Worm (Caenorhabditis elegans) whole organism, L3 larva: ENCODE measurements around the gene ssr-2.

ENCODE experiments used
- R02D3.7 ChIP-seq: fragments of 150-350 bp; optimal IDR thresholded peaks from 2 replicates; lab custom pipeline; 2014; ENCODE audit warnings: missing biosample characterization, missing genetic modification characterization
- aly-2 ChIP-seq: fragments of 150-350 bp; optimal IDR thresholded peaks from 2 replicates; lab custom pipeline; 2014; ENCODE audit warnings: missing biosample characterization, missing genetic modification characterization
- ama-1 ChIP-seq: fragments of 150-350 bp; optimal IDR thresholded peaks from 2 replicates; lab custom pipeline; 2018
- ceh-16 ChIP-seq: sonication (generic microtip); optimal IDR thresholded peaks from 2 replicates; lab custom pipeline; 2017; ENCODE audit warnings: missing biosample characterization, missing genetic modification characterization
- ceh-28 ChIP-seq: fragments of 150-350 bp; optimal IDR thresholded peaks from 2 replicates; lab custom pipeline; 2014; ENCODE audit warnings: missing biosample characterization, missing genetic modification reagents, missing genetic modification characterization
- ceh-82 ChIP-seq: fragments of 150-350 bp; optimal IDR thresholded peaks from 2 replicates; lab custom pipeline; 2014; ENCODE audit warnings: missing biosample characterization, missing genetic modification characterization
- ceh-9 ChIP-seq: sonication (generic microtip); optimal IDR thresholded peaks from 2 replicates; lab custom pipeline; 2018; ENCODE audit warnings: missing biosample characterization, missing genetic modification characterization
- daf-12 ChIP-seq: fragments of 150-350 bp; optimal IDR thresholded peaks from 2 replicates; lab custom pipeline; 2014; ENCODE audit warnings: missing biosample characterization, missing genetic modification reagents, missing genetic modification characterization
- egl-27 ChIP-seq: sonication (generic microtip); optimal IDR thresholded peaks from 4 replicates; lab custom pipeline; 2017; ENCODE audit warnings: missing biosample characterization, missing genetic modification reagents, missing genetic modification characterization
- egl-5 ChIP-seq: fragments of 150-350 bp; optimal IDR thresholded peaks from 2 replicates; lab custom pipeline; 2017; ENCODE audit warnings: missing biosample characterization, missing genetic modification reagents, missing genetic modification characterization, inconsistent platforms
- elt-2 ChIP-seq: sonication (generic microtip); optimal IDR thresholded peaks from 2 replicates; lab custom pipeline; 2016; ENCODE audit warnings: missing genetic modification reagents, mild to moderate bottlenecking, missing genetic modification characterization, missing compliant biosample characterization
- elt-3 ChIP-seq, 3 experiments: fragments of 150-350 bp in 1 of 3; sonication (generic microtip) in 2 of 3; optimal IDR thresholded peaks; 2 replicates in 2 of 3; 4 replicates in 1 of 3; lab custom pipeline; 2014 to 2017; ENCODE audit warnings: missing biosample characterization in 3 of 3, missing genetic modification characterization in 3 of 3
- eor-1 ChIP-seq, 2 experiments: fragments of 150-350 bp; optimal IDR thresholded peaks; 2 replicates each; lab custom pipeline; 2014 to 2018; ENCODE audit warnings: missing biosample characterization in 2 of 2, missing genetic modification characterization in 2 of 2
- fos-1 ChIP-seq: fragments of 150-350 bp; optimal IDR thresholded peaks from 2 replicates; lab custom pipeline; 2014; ENCODE audit warnings: missing biosample characterization, missing genetic modification characterization
- hmg-11 ChIP-seq: sonication (generic microtip); optimal IDR thresholded peaks from 2 replicates; lab custom pipeline; 2016; ENCODE audit warnings: missing genetic modification characterization, missing compliant biosample characterization
- jun-1 ChIP-seq: fragments of 150-350 bp; optimal IDR thresholded peaks from 2 replicates; lab custom pipeline; 2014; ENCODE audit warnings: missing biosample characterization, missing genetic modification reagents, missing genetic modification characterization
- lin-15B ChIP-seq: fragments of 150-350 bp; optimal IDR thresholded peaks from 2 replicates; lab custom pipeline; 2014; ENCODE audit warnings: missing biosample characterization, missing genetic modification characterization
- lin-39 ChIP-seq: fragments of 150-350 bp; optimal IDR thresholded peaks from 2 replicates; lab custom pipeline; 2018; ENCODE audit warnings: missing biosample characterization, missing genetic modification reagents, missing genetic modification characterization
- lsy-12 ChIP-seq: sonication (generic microtip); optimal IDR thresholded peaks from 2 replicates; lab custom pipeline; 2016; ENCODE audit warnings: mild to moderate bottlenecking, missing genetic modification characterization, missing compliant biosample characterization
- mml-1 ChIP-seq: fragments of 150-350 bp; sonication (generic microtip); optimal IDR thresholded peaks from 3 replicates; lab custom pipeline; 2014; ENCODE audit warnings: missing biosample characterization, missing genetic modification characterization
- nfya-1 ChIP-seq: sonication (generic microtip); optimal IDR thresholded peaks from 2 replicates; lab custom pipeline; 2017; ENCODE audit warnings: missing genetic modification characterization, mild to moderate bottlenecking, missing compliant biosample characterization, antibody characterized with exemption, moderate library complexity; ENCODE audit not compliant: insufficient read depth
- nhr-23 ChIP-seq: fragments of 150-350 bp; optimal IDR thresholded peaks from 2 replicates; lab custom pipeline; 2014; ENCODE audit warnings: missing biosample characterization, missing genetic modification reagents, missing genetic modification characterization
- nhr-237 ChIP-seq: fragments of 150-350 bp; optimal IDR thresholded peaks from 2 replicates; lab custom pipeline; 2014; ENCODE audit warnings: missing biosample characterization, missing genetic modification characterization
- nhr-25 ChIP-seq: sonication (generic microtip); optimal IDR thresholded peaks from 2 replicates; lab custom pipeline; 2017; ENCODE audit warnings: missing biosample characterization, missing genetic modification characterization
- nhr-28 ChIP-seq: fragments of 150-350 bp; optimal IDR thresholded peaks from 2 replicates; lab custom pipeline; 2014; ENCODE audit warnings: missing biosample characterization, missing genetic modification characterization
- nhr-43 ChIP-seq: sonication (generic microtip); optimal IDR thresholded peaks from 2 replicates; lab custom pipeline; 2016; ENCODE audit warnings: mild to moderate bottlenecking, missing genetic modification characterization, missing compliant biosample characterization; ENCODE audit not compliant: poor library complexity, severe bottlenecking
- nhr-67 ChIP-seq: fragments of 150-350 bp; optimal IDR thresholded peaks from 2 replicates; lab custom pipeline; 2014; ENCODE audit warnings: missing biosample characterization, missing genetic modification characterization
- nhr-76 ChIP-seq: fragments of 150-350 bp; sonication (generic microtip); optimal IDR thresholded peaks from 5 replicates; lab custom pipeline; 2014; ENCODE audit warnings: missing biosample characterization, missing genetic modification characterization
- pha-4 ChIP-seq: fragments of 150-350 bp; optimal IDR thresholded peaks from 2 replicates; lab custom pipeline; 2014; ENCODE audit warnings: missing biosample characterization, missing genetic modification reagents, missing genetic modification characterization
- pqm-1 ChIP-seq: fragments of 150-350 bp; optimal IDR thresholded peaks from 2 replicates; lab custom pipeline; 2017; ENCODE audit warnings: missing biosample characterization, missing genetic modification characterization, inconsistent platforms
- sea-2 ChIP-seq: fragments of 150-350 bp; sonication (generic microtip); optimal IDR thresholded peaks from 4 replicates; lab custom pipeline; 2014; ENCODE audit warnings: missing biosample characterization, missing genetic modification reagents, missing genetic modification characterization
- snpc-4 ChIP-seq: fragments of 150-350 bp; optimal IDR thresholded peaks from 2 replicates; lab custom pipeline; 2014; ENCODE audit warnings: missing biosample characterization, missing genetic modification characterization
- tbx-2 ChIP-seq: sonication (generic microtip); optimal IDR thresholded peaks from 2 replicates; lab custom pipeline; 2016; ENCODE audit warnings: mild to moderate bottlenecking, missing genetic modification characterization, missing compliant biosample characterization
- unc-39 ChIP-seq: sonication (generic microtip); optimal IDR thresholded peaks from 4 replicates; lab custom pipeline; 2017; ENCODE audit warnings: missing biosample characterization, missing genetic modification characterization
- unc-62 ChIP-seq: fragments of 150-350 bp; sonication (generic microtip); optimal IDR thresholded peaks from 4 replicates; lab custom pipeline; 2014; ENCODE audit warnings: missing biosample characterization, missing genetic modification reagents, missing genetic modification characterization
- zag-1 ChIP-seq: fragments of 150-350 bp; optimal IDR thresholded peaks from 2 replicates; lab custom pipeline; 2014; ENCODE audit warnings: missing biosample characterization, missing genetic modification characterization
- ztf-4 ChIP-seq: fragments of 150-350 bp; optimal IDR thresholded peaks from 2 replicates; lab custom pipeline; 2014; ENCODE audit warnings: missing biosample characterization, missing genetic modification characterization

The ssr-2 gene

DNA sequence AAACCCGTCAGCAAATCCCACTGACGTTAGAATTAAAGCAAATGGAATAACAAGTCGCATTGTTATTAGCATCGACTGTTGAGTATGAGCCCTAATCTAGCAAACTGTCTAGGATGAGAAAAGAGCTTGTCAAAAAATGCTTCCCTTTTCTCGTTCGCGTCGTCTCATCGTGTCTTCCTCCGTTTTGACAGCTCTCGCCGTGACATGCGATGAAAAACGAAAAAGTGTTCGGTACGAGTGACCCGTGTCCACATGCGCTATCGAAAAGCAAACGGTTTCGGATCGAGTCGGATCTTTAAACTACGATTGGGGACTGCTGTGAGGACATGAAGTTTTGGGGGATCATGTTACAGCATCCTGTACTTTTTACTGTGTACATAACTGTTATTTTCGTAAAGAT, 34.8 kb upstream of the ssr-2 start, which contains the start of gene comt-1:
TSS of gene comt-1 (minus strand) at position 101 of the 400 bp plus-strand sequence.
- no peak for TF ChIP-seq lin-15B (tag; lab: Kevin White, UChicago)
- no peak for TF ChIP-seq hmg-11 (tag; lab: Kevin White, UChicago)
- TF ChIP-seq R02D3.7 (tag; lab: Kevin White, UChicago): no peak
- no peak for TF ChIP-seq unc-62
- no peak for TF ChIP-seq fos-1 (tag; lab: Kevin White, UChicago)
- TF ChIP-seq egl-5: no peak
- no peak for TF ChIP-seq nhr-25 (tag; lab: Kevin White, UChicago)
- TF ChIP-seq ceh-28 (tag; lab: Kevin White, UChicago): no peak
- TF ChIP-seq elt-3 (tag; optimal IDR thresholded peaks at IDR 0.05; lab: Kevin White, UChicago): no peak
- no peak for TF ChIP-seq ama-1 (lab: Kevin White, UChicago)
- no peak for TF ChIP-seq tbx-2 (tag; lab: Kevin White, UChicago)
- no peak for TF ChIP-seq zag-1
- TF ChIP-seq ceh-82 (tag; lab: Kevin White, UChicago): no peak
- no peak for TF ChIP-seq elt-2 (tag; lab: Kevin White, UChicago)
- no peak for TF ChIP-seq ceh-16
- no peak for TF ChIP-seq nhr-76 (tag; lab: Kevin White, UChicago)
- no peak for TF ChIP-seq nhr-28 (tag; lab: Kevin White, UChicago)

DNA sequence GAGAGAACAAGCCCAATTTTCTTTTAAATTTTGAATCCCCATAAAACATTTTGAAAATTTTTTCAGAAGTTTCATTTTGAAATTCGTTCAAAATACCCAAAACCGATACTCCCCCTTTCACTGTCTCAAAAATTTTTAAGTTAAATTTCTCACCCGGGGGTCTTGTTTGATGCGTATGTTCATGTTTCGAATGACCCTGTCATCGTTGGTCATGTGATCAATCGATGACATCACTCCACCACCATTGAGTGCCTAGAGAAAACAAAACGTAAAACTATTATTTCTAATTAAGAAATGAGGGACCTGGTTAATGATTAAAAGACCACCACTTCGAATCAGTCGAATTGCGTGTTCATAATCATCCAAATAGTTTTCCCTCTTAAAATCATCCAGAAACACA, 30.8 kb upstream of the ssr-2 start:
- TF ChIP-seq elt-3 (tag; optimal IDR thresholded peaks at IDR 0.05; lab: Kevin White, UChicago) (no peak), ama-1 (lab: Kevin White, UChicago) (no peak), nfya-1 (peak; percentile 22), nhr-25 (tag; lab: Kevin White, UChicago) (peak; percentile 77), lin-15B (tag; lab: Kevin White, UChicago) (no peak), fos-1 (tag; lab: Kevin White, UChicago) (no peak), nhr-43 (tag; lab: Kevin White, UChicago) (peak; percentile 23), nhr-23 (tag; lab: Kevin White, UChicago) (peak; percentile 71), egl-27 (tag; lab: Kevin White, UChicago) (no peak), tbx-2 (tag; lab: Kevin White, UChicago) (no peak)

DNA sequence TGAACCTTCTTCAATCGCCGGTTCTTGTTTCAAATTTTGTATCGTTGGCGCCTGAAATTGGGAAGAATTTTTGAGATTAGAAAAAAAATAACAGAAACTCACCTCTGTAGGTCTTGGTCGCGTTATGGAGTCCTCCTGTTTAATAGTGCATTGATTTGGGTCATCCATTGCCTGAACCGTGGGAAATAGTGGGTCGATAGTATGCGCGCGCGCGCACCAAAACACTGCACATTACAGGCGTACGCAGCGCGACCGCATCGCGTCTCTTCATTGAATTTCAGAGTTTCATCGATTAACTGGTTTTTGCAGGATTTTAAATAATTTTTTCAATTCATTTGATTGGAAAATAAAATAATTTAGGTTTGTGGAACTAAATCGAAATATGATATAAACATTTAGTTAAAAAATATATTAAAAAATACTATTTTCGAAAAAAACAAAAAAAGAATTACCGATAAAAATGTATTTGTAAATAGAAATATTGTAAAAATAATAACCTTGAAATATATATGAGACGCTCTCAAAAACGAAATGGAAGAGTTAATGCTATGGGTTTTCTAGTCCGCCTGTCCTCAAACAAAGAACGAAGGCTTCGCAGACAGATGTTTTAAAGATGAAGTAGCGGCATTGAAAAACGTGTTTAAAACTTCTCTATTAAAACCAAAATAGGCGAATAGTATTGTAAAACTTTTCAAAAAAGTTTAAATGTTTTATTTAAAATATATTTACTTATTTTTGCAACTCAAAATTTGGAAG, 29.7 kb upstream of the ssr-2 start, which contains the start of gene tra-4:
TSS of gene tra-4 (minus strand) at position 534 of the 756 bp plus-strand sequence.
- TF ChIP-seq aly-2 (tag; lab: Kevin White, UChicago) (no peak), nhr-25 (tag; lab: Kevin White, UChicago) (peak; percentile 46), elt-2 (tag; lab: Kevin White, UChicago) (no peak), ceh-9 (no peak), ceh-82 (tag; lab: Kevin White, UChicago) (no peak), snpc-4 (tag; lab: Kevin White, UChicago) (peak; percentile 36), lsy-12 (tag; lab: Kevin White, UChicago) (no peak), egl-27 (tag; lab: Kevin White, UChicago) (no peak), eor-1 (tag; optimal IDR thresholded peaks at IDR 0.05; lab: Kevin White, UChicago) (no peak), ceh-28 (tag; lab: Kevin White, UChicago) (no peak), sea-2 (GFP tag; lab: Kevin White, UChicago) (no peak), nhr-23 (tag; lab: Kevin White, UChicago) (peak; percentile 57), nfya-1 (peak; percentile 37), ceh-16 (no peak), nhr-237 (tag; lab: Kevin White, UChicago) (no peak), nhr-76 (tag; lab: Kevin White, UChicago) (no peak), unc-39 (tag; lab: Kevin White, UChicago) (no peak), lin-39 (tag; lab: Kevin White, UChicago) (no peak), pqm-1 (tag; lab: Kevin White, UChicago) (no peak), nhr-67 (tag; lab: Kevin White, UChicago) (no peak), unc-62 (no peak), mml-1 (tag; lab: Kevin White, UChicago) (no peak), pha-4 (peak; percentile 26), fos-1 (tag; lab: Kevin White, UChicago) (no peak), jun-1 (tag; lab: Kevin White, UChicago) (no peak), nhr-43 (tag; lab: Kevin White, UChicago) (peak; percentile 6), ztf-4 (tag; lab: Kevin White, UChicago) (no peak), daf-12 (tag; lab: Kevin White, UChicago) (no peak)
